Worm (Caenorhabditis elegans): ENCODE measurements around the gene K07D4.4.

DNA sequence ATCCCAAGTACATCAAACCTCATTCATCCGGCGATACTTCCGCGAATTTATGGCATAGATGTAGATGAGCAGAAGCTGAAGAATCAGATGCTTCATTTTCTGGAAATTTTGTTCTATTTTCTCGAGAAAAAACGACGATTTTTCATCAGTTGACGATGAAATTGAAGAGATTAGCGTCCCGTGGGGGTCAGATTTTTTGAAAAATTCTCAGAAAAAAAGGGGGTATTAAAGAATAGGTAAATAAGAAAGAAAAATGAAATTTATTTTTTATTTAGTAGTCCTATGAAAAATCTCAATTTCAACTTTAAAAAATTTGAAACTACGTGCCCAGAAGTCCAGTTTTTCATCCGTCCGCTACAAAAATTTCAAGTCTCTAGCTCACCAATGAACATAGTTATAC, 6.7 kb downstream of the K07D4.4 start, which contains the start of gene K07D4.5:
- TF ChIP-seq zag-1 (tag; optimal IDR thresholded peaks at IDR 0.05) = no peak
- no peak for TF ChIP-seq zfp-3 (GFP tag; conservative IDR thresholded peaks at IDR 0.05)
- TF ChIP-seq gei-8 (GFP tag; optimal IDR thresholded peaks at IDR 0.05) = no peak
